Fruit fly (Drosophila melanogaster) whole organism, embryonic: ENCODE results near the gene scramb2.
A peak's percentile ranks its signal among the peaks of the same experiment; 100 is the strongest.

Experiments used
- CG12219 ChIP-seq: fragments of 200-800 bp; sonication (Bioruptor generic); optimal IDR thresholded peaks from 3 replicates; lab custom pipeline; 2018; ENCODE audit warnings: missing biosample characterization, mild to moderate bottlenecking, missing genetic modification characterization
- CG12942 ChIP-seq: fragments of 200-800 bp; sonication (Bioruptor generic); optimal IDR thresholded peaks from 3 replicates; lab custom pipeline; 2016; ENCODE audit warnings: missing biosample characterization, missing genetic modification characterization
- CG13424 ChIP-seq: fragments of 200-800 bp; sonication (Bioruptor generic); optimal IDR thresholded peaks from 2 replicates; lab custom pipeline; 2019; ENCODE audit warnings: missing biosample characterization, mild to moderate bottlenecking, missing genetic modification characterization, moderate library complexity
- CG13624 ChIP-seq: fragments of 200-800 bp; sonication (Bioruptor generic); optimal IDR thresholded peaks from 2 replicates; lab custom pipeline; 2016; ENCODE audit warnings: missing biosample characterization, missing genetic modification characterization
- CG14050 ChIP-seq: fragments of 200-800 bp; sonication (Bioruptor generic); IDR thresholded peaks from 3 replicates; pipeline ENCODE4 v1.3.6; 2022; ENCODE audit warnings: missing biosample characterization, missing genetic modification characterization
- CG17359 ChIP-seq: fragments of 200-800 bp; sonication (Bioruptor generic); optimal IDR thresholded peaks from 3 replicates; lab custom pipeline; 2018; ENCODE audit warnings: missing biosample characterization, mild to moderate bottlenecking, missing genetic modification characterization, moderate library complexity
- CG3163 ChIP-seq: fragments of 200-800 bp; sonication (Bioruptor generic); optimal IDR thresholded peaks from 3 replicates; lab custom pipeline; 2016; ENCODE audit warnings: missing biosample characterization, missing genetic modification characterization
- CG33557 ChIP-seq: fragments of 200-800 bp; sonication (Bioruptor generic); optimal IDR thresholded peaks from 2 replicates; lab custom pipeline; 2019; ENCODE audit warnings: missing biosample characterization, mild to moderate bottlenecking, missing genetic modification characterization, moderate library complexity
- CG3726 ChIP-seq: fragments of 200-800 bp; sonication (Bioruptor generic); IDR thresholded peaks from 3 replicates; pipeline ENCODE4, ENCODE4 v1.3.6; 2022; ENCODE audit warnings: missing biosample characterization, missing genetic modification characterization
- CG5953 ChIP-seq: fragments of 200-800 bp; sonication (Bioruptor generic); IDR thresholded peaks from 2 replicates; pipeline ENCODE4 v1.3.6; 2022; ENCODE audit warnings: missing biosample characterization, missing genetic modification characterization
- CG6175 ChIP-seq: fragments of 200-800 bp; sonication (Bioruptor generic); IDR thresholded peaks from 3 replicates; pipeline ENCODE4 v1.3.6; 2022; ENCODE audit warnings: missing biosample characterization, missing genetic modification characterization
- CG7963 ChIP-seq: fragments of 200-800 bp; sonication (Bioruptor generic); IDR thresholded peaks from 3 replicates; pipeline ENCODE4 v1.3.6; 2022; ENCODE audit warnings: missing biosample characterization, missing genetic modification characterization; ENCODE audit not compliant: partially characterized antibody
- CG9437 ChIP-seq: fragments of 200-800 bp; sonication (Bioruptor generic); optimal IDR thresholded peaks from 2 replicates; lab custom pipeline; 2018; ENCODE audit warnings: missing biosample characterization, mild to moderate bottlenecking, missing genetic modification characterization
- CG9727 ChIP-seq: fragments of 200-800 bp; sonication (Bioruptor generic); optimal IDR thresholded peaks from 3 replicates; lab custom pipeline; 2017; ENCODE audit warnings: missing biosample characterization, mild to moderate bottlenecking, missing genetic modification characterization
- CTCF ChIP-seq: fragments of 200-800 bp; sonication (Bioruptor generic); optimal IDR thresholded peaks from 2 replicates; lab custom pipeline; 2017; ENCODE audit warnings: missing biosample characterization, mild to moderate bottlenecking, missing genetic modification characterization, moderate library complexity
- Camta ChIP-seq: fragments of 200-800 bp; sonication (Bioruptor generic); optimal IDR thresholded peaks from 2 replicates; lab custom pipeline; 2016; ENCODE audit warnings: missing biosample characterization, missing genetic modification characterization
- CrebB ChIP-seq: fragments of 200-800 bp; sonication (Bioruptor generic); optimal IDR thresholded peaks from 3 replicates; lab custom pipeline; 2018; ENCODE audit warnings: missing biosample characterization, mild to moderate bottlenecking, missing genetic modification characterization
- Dip3 ChIP-seq: fragments of 200-800 bp; sonication (Bioruptor generic); optimal IDR thresholded peaks from 3 replicates; lab custom pipeline; 2016; ENCODE audit warnings: missing biosample characterization, missing genetic modification characterization
- Fer3 ChIP-seq: fragments of 200-800 bp; sonication (Bioruptor generic); optimal IDR thresholded peaks from 2 replicates; lab custom pipeline; 2018; ENCODE audit warnings: missing biosample characterization, mild to moderate bottlenecking, missing genetic modification characterization, moderate library complexity
- Gug ChIP-seq: fragments of 200-800 bp; sonication (Bioruptor generic); IDR thresholded peaks from 4 replicates; pipeline ENCODE4 v1.3.6; 2022; ENCODE audit warnings: missing biosample characterization, missing genetic modification characterization
- HHEX ChIP-seq: fragments of 200-800 bp; sonication (Bioruptor generic); optimal IDR thresholded peaks from 3 replicates; lab custom pipeline; 2017; ENCODE audit warnings: missing biosample characterization, mild to moderate bottlenecking, missing genetic modification characterization, missing genetic modification reagents
- HLH4C ChIP-seq: fragments of 200-800 bp; sonication (Bioruptor generic); IDR thresholded peaks from 3 replicates; pipeline ENCODE4 v1.3.6; 2022; ENCODE audit warnings: missing biosample characterization, missing genetic modification characterization; ENCODE audit not compliant: partially characterized antibody
- HLHmδ ChIP-seq: fragments of 200-800 bp; sonication (Bioruptor generic); optimal IDR thresholded peaks from 2 replicates; lab custom pipeline; 2018; ENCODE audit warnings: missing biosample characterization, mild to moderate bottlenecking, missing genetic modification characterization, moderate library complexity
- Hand ChIP-seq: fragments of 200-800 bp; sonication (Bioruptor generic); optimal IDR thresholded peaks from 2 replicates; lab custom pipeline; 2017; ENCODE audit warnings: mild to moderate bottlenecking, missing biosample characterization, missing genetic modification reagents, missing genetic modification characterization
- Hr3 ChIP-seq: fragments of 200-800 bp; sonication (Bioruptor generic); optimal IDR thresholded peaks from 3 replicates; lab custom pipeline; 2016; ENCODE audit warnings: missing biosample characterization, missing genetic modification characterization
- Max ChIP-seq: fragments of 200-800 bp; sonication (Bioruptor generic); optimal IDR thresholded peaks from 2 replicates; lab custom pipeline; 2016; ENCODE audit warnings: missing biosample characterization, mild to moderate bottlenecking, missing genetic modification characterization
- Med ChIP-seq: fragments of 200-800 bp; sonication (Bioruptor generic); peaks from one replicate; lab custom pipeline; 2016; ENCODE audit warnings: missing biosample characterization, missing genetic modification characterization, mild to moderate bottlenecking, inconsistent platforms, moderate library complexity
- PHDP ChIP-seq: fragments of 200-800 bp; sonication (Bioruptor generic); optimal IDR thresholded peaks from 3 replicates; lab custom pipeline; 2018; ENCODE audit warnings: missing biosample characterization, mild to moderate bottlenecking, missing genetic modification characterization, moderate library complexity
- Scr ChIP-seq: fragments of 200-800 bp; sonication (Bioruptor generic); IDR thresholded peaks from 2 replicates; pipeline ENCODE4 v1.3.6; 2022; ENCODE audit warnings: missing biosample characterization, missing genetic modification characterization; ENCODE audit not compliant: partially characterized antibody
- Sox102F ChIP-seq: fragments of 200-800 bp; sonication (Bioruptor generic); optimal IDR thresholded peaks from 2 replicates; lab custom pipeline; 2018; ENCODE audit warnings: missing biosample characterization, mild to moderate bottlenecking, missing genetic modification characterization, moderate library complexity
- Spps ChIP-seq: fragments of 200-800 bp; sonication (Bioruptor generic); optimal IDR thresholded peaks from 2 replicates; lab custom pipeline; 2018; ENCODE audit warnings: missing biosample characterization, mild to moderate bottlenecking, missing genetic modification characterization
- cad ChIP-seq: fragments of >200 bp; optimal IDR thresholded peaks from 2 replicates; lab custom pipeline; 2017; ENCODE audit warnings: missing biosample characterization, missing genetic modification characterization
- ci ChIP-seq: fragments of 200-800 bp; sonication (Bioruptor generic); IDR thresholded peaks from 3 replicates; pipeline ENCODE4 v1.3.6; 2022; ENCODE audit warnings: missing biosample characterization, missing genetic modification characterization
- en ChIP-seq: fragments of 200-800 bp; sonication (Bioruptor generic); optimal IDR thresholded peaks from 2 replicates; lab custom pipeline; 2016; ENCODE audit warnings: missing biosample characterization, missing genetic modification characterization
- gem ChIP-seq: fragments of 200-800 bp; sonication (Bioruptor generic); optimal IDR thresholded peaks from 2 replicates; lab custom pipeline; 2019; ENCODE audit warnings: missing biosample characterization, mild to moderate bottlenecking, missing genetic modification characterization, moderate library complexity
- grau ChIP-seq: fragments of 200-800 bp; optimal IDR thresholded peaks from 3 replicates; lab custom pipeline; 2019; ENCODE audit warnings: missing biosample characterization, mild to moderate bottlenecking, missing genetic modification characterization, moderate library complexity
- gsb-n ChIP-seq: fragments of 200-800 bp; sonication (Bioruptor generic); optimal IDR thresholded peaks from 3 replicates; lab custom pipeline; 2018; ENCODE audit warnings: missing biosample characterization, mild to moderate bottlenecking, missing genetic modification characterization
- hth ChIP-seq: fragments of >200 bp; optimal IDR thresholded peaks from 2 replicates; lab custom pipeline; 2017; ENCODE audit warnings: inconsistent platforms
- kay ChIP-seq: fragments of 200-800 bp; sonication (Bioruptor generic); optimal IDR thresholded peaks from 2 replicates; lab custom pipeline; 2016; ENCODE audit warnings: missing biosample characterization, missing genetic modification characterization
- kni ChIP-seq: fragments of 200-800 bp; sonication (Bioruptor generic); optimal IDR thresholded peaks from 3 replicates; lab custom pipeline; 2017; ENCODE audit warnings: mild to moderate bottlenecking, missing biosample characterization, missing genetic modification reagents, missing genetic modification characterization
- odd ChIP-seq: fragments of 200-800 bp; sonication (Bioruptor generic); optimal IDR thresholded peaks from 2 replicates; lab custom pipeline; 2017; ENCODE audit warnings: missing biosample characterization, mild to moderate bottlenecking, missing genetic modification characterization
- p53 ChIP-seq: fragments of 200-800 bp; sonication (Bioruptor generic); optimal IDR thresholded peaks from 2 replicates; lab custom pipeline; 2016; ENCODE audit warnings: missing biosample characterization, missing genetic modification characterization
- pita ChIP-seq: fragments of 200-800 bp; sonication (Bioruptor generic); optimal IDR thresholded peaks from 2 replicates; lab custom pipeline; 2017; ENCODE audit warnings: missing biosample characterization, mild to moderate bottlenecking, missing genetic modification characterization
- ranshi ChIP-seq: fragments of 200-800 bp; sonication (Bioruptor generic); IDR thresholded peaks from 2 replicates; pipeline ENCODE4 v1.3.6; 2022; ENCODE audit warnings: missing biosample characterization, missing genetic modification characterization
- slbo ChIP-seq: fragments of 200-800 bp; sonication (Bioruptor generic); IDR thresholded peaks from 2 replicates; pipeline ENCODE4 v1.3.6; 2022; ENCODE audit warnings: missing biosample characterization, missing genetic modification characterization
- slp2 ChIP-seq: fragments of 200-800 bp; sonication (Bioruptor generic); optimal IDR thresholded peaks from 2 replicates; lab custom pipeline; 2016; ENCODE audit warnings: missing biosample characterization, missing genetic modification characterization
- sqz ChIP-seq: fragments of 200-800 bp; sonication (Bioruptor generic); optimal IDR thresholded peaks from 3 replicates; lab custom pipeline; 2018; ENCODE audit warnings: missing biosample characterization, mild to moderate bottlenecking, missing genetic modification characterization
- tap ChIP-seq: fragments of 200-800 bp; optimal IDR thresholded peaks from 3 replicates; lab custom pipeline; 2019; ENCODE audit warnings: missing biosample characterization, mild to moderate bottlenecking, missing genetic modification characterization, moderate library complexity
- tgo ChIP-seq: fragments of 200-800 bp; sonication (Bioruptor generic); IDR thresholded peaks from 3 replicates; pipeline ENCODE4 v1.3.6; 2022; ENCODE audit warnings: missing biosample characterization, missing genetic modification characterization
- tup ChIP-seq: fragments of 200-800 bp; sonication (Bioruptor generic); optimal IDR thresholded peaks from 2 replicates; lab custom pipeline; 2016; ENCODE audit warnings: missing biosample characterization, mild to moderate bottlenecking, missing genetic modification characterization, moderate library complexity
- tx ChIP-seq: fragments of 200-800 bp; sonication (Bioruptor generic); optimal IDR thresholded peaks from 2 replicates; lab custom pipeline; 2016; ENCODE audit warnings: missing biosample characterization, missing genetic modification characterization
- vfl ChIP-seq: fragments of 200-800 bp; sonication (Bioruptor generic); optimal IDR thresholded peaks from 2 replicates; lab custom pipeline; 2016; ENCODE audit warnings: missing biosample characterization, missing genetic modification characterization
- zf30C ChIP-seq: fragments of 200-800 bp; sonication (Bioruptor generic); optimal IDR thresholded peaks from 3 replicates; lab custom pipeline; 2018; ENCODE audit warnings: missing biosample characterization, mild to moderate bottlenecking, missing genetic modification characterization

scramb2 gene

DNA sequence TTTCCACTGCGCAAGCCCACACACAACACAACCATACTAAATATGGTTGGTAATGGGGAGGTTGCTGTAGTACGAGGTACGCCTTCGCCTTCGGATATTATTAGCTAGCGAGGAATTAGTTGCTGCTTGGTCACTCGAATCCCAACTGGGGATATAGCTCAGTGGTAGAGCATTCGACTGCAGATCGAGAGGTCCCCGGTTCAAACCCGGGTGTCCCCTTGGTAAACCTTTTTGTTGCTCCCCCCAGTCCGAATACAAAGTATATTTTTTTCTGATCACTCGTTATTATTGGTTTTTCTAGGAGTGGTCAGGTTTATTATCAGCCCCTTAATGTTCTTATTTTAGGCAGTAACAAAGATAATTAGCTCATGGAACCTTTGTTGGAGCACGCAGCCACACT, 49.0 kb upstream of the scramb2 start (continued):
- TF ChIP-seq kni (GFP tag; lab: Kevin White, UChicago), result no peak
- no peak for TF ChIP-seq Hand (GFP tag; lab: Kevin White, UChicago)
- TF ChIP-seq ci, result no peak
- TF ChIP-seq Dip3 (GFP tag; lab: Kevin White, UChicago), result no peak
- TF ChIP-seq CG13424 (tag; lab: Kevin White, UChicago), result no peak
- TF ChIP-seq Spps (tag; lab: Kevin White, UChicago), result no peak
- TF ChIP-seq CG6175 (GFP tag; lab: Robert Waterston, UW), result no peak
- no peak for TF ChIP-seq PHDP
- no peak for TF ChIP-seq CG9437 (GFP tag; lab: Kevin White, UChicago)
- no peak for TF ChIP-seq tup (GFP tag; lab: Kevin White, UChicago)
- no peak for TF ChIP-seq Max (GFP tag; lab: Kevin White, UChicago)
- TF ChIP-seq Camta (GFP tag; lab: Kevin White, UChicago), result no peak
- no peak for TF ChIP-seq Hr3 (GFP tag; lab: Kevin White, UChicago)
- no peak for TF ChIP-seq CG12219
- TF ChIP-seq CG7963 (GFP tag; lab: Robert Waterston, UW), result peak; percentile 84
- no peak for TF ChIP-seq hth (lab: Kevin White, UChicago)
- TF ChIP-seq slbo (GFP tag; lab: Robert Waterston, UW), result no peak
- no peak for TF ChIP-seq CG17359 (tag; lab: Kevin White, UChicago)
- no peak for TF ChIP-seq sqz (GFP tag; lab: Kevin White, UChicago)
- TF ChIP-seq CG3163 (GFP tag; lab: Kevin White, UChicago), result no peak
- no peak for TF ChIP-seq HHEX
- no peak for TF ChIP-seq ranshi (GFP tag; lab: Robert Waterston, UW)
- no peak for TF ChIP-seq tgo (GFP tag; lab: Robert Waterston, UW)
- TF ChIP-seq tx, result no peak
- TF ChIP-seq slp2 (GFP tag; lab: Kevin White, UChicago), result no peak
- no peak for TF ChIP-seq odd (GFP tag; lab: Kevin White, UChicago)
- peak; percentile 63 for TF ChIP-seq HLH4C (GFP tag; lab: Robert Waterston, UW)
- no peak for TF ChIP-seq p53
- TF ChIP-seq Med (GFP tag; lab: Kevin White, UChicago), result peak; percentile 33
- TF ChIP-seq HLHmδ (GFP tag; lab: Kevin White, UChicago), result no peak
- TF ChIP-seq CG13624 (GFP tag; lab: Kevin White, UChicago), result no peak
- no peak for TF ChIP-seq grau (tag; lab: Kevin White, UChicago)
- peak; percentile 62 for TF ChIP-seq Scr (GFP tag; lab: Robert Waterston, UW)
- TF ChIP-seq CG3726 (GFP tag; lab: Robert Waterston, UW), result no peak
- no peak for TF ChIP-seq CrebB (tag; lab: Kevin White, UChicago)
- no peak for TF ChIP-seq cad
- no peak for TF ChIP-seq tap (tag; lab: Kevin White, UChicago)
- no peak for TF ChIP-seq Gug (GFP tag; lab: Robert Waterston, UW)
- TF ChIP-seq en, result no peak
- no peak for TF ChIP-seq kay (GFP tag; lab: Kevin White, UChicago)
- no peak for TF ChIP-seq Fer3 (tag; lab: Kevin White, UChicago)
- no peak for TF ChIP-seq CTCF (GFP tag; lab: Kevin White, UChicago)
- no peak for TF ChIP-seq CG5953
- no peak for TF ChIP-seq CG9727 (GFP tag; lab: Kevin White, UChicago)
- TF ChIP-seq zf30C (GFP tag; lab: Kevin White, UChicago), result no peak
- TF ChIP-seq gem (tag; lab: Kevin White, UChicago), result no peak
- TF ChIP-seq CG12942 (GFP tag; lab: Kevin White, UChicago), result no peak
- no peak for TF ChIP-seq Sox102F (GFP tag; lab: Kevin White, UChicago)
- TF ChIP-seq CG33557 (GFP tag; lab: Kevin White, UChicago), result no peak
- no peak for TF ChIP-seq vfl (GFP tag; lab: Kevin White, UChicago)
- TF ChIP-seq pita (GFP tag; lab: Kevin White, UChicago), result no peak
- TF ChIP-seq gsb-n (tag; lab: Kevin White, UChicago), result no peak
- no peak for TF ChIP-seq CG14050 (GFP tag; lab: Robert Waterston, UW)
